Fruit fly (Drosophila melanogaster): ENCODE results near the gene Nup154.

Nup154 gene

DNA sequence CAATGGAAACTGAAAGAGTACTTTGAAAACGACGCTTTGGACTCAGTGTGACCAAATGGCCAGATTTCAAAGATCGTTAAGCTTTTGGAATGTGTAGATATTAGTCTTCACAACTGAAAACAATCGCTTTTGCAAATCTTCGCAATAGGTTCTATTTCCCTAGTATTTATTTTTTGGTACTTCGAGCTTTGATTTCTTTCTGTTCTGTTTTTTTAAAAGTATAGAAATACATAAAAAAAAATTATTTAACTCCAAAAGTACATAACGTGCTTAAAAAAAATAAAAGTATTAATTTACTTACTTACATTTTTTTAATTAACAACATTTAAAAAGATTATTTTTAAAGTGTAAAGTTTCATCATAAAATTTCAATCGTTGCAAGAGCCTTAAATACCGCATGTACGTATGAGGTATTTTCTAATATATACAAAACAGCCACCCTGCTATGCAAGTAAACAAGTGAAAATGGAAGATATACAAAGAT, 17.2 kb upstream of the Nup154 start, which contains the start of the genes piwi and CG12253 (continued):
- TF ChIP-seq sens-2 (GFP tag; IDR thresholded peaks at IDR 0.05) = no peak
- TF ChIP-seq CG2678 (tag; optimal IDR thresholded peaks at IDR 0.05) = no peak
- TF ChIP-seq grau (tag; optimal IDR thresholded peaks at IDR 0.05) = peak; percentile 87
- TF ChIP-seq ken (GFP tag; IDR thresholded peaks at IDR 0.05) = no peak; the same call in 1 of the 3 replicates
- TF ChIP-seq CG10431 (GFP tag; optimal IDR thresholded peaks at IDR 0.05) = no peak
- TF ChIP-seq so (GFP tag; IDR thresholded peaks at IDR 0.05) = no peak
- TF ChIP-seq Ets65A (GFP tag) = peak; percentile 24
- TF ChIP-seq CG1602 (GFP tag; optimal IDR thresholded peaks at IDR 0.05) = peak; percentile 79
- TF ChIP-seq kni (GFP tag; optimal IDR thresholded peaks at IDR 0.05) = no peak
- no peak for TF ChIP-seq CTCF (GFP tag; optimal IDR thresholded peaks at IDR 0.05)
- peak; percentile 31 for TF ChIP-seq CG3281 (GFP tag; optimal IDR thresholded peaks at IDR 0.05)
- peak; percentile 34 for TF ChIP-seq BEAF-32 (GFP tag; optimal IDR thresholded peaks at IDR 0.05)
- TF ChIP-seq HLH54F (GFP tag; optimal IDR thresholded peaks at IDR 0.05) = peak; percentile 49
- TF ChIP-seq CG1529 (GFP tag; optimal IDR thresholded peaks at IDR 0.05) = peak; percentile 61
- no peak for TF ChIP-seq CG11723 (GFP tag; optimal IDR thresholded peaks at IDR 0.05)
- no peak for TF ChIP-seq emc (GFP tag; optimal IDR thresholded peaks at IDR 0.05)
- no peak for TF ChIP-seq CG17186 (GFP tag; optimal IDR thresholded peaks at IDR 0.05)
- TF ChIP-seq dysf (GFP tag; IDR thresholded peaks at IDR 0.05) = peak; percentile 89
- peak; percentile 84 for TF ChIP-seq Hr3 (GFP tag; optimal IDR thresholded peaks at IDR 0.05)
- TF ChIP-seq CG9876 (GFP tag; optimal IDR thresholded peaks at IDR 0.05) = no peak
- TF ChIP-seq Xrp1 (GFP tag; IDR thresholded peaks at IDR 0.05) = peak; percentile 27; the same call in 1 of the 2 replicates
- no peak for TF ChIP-seq Lpt (GFP tag; optimal IDR thresholded peaks at IDR 0.05)
- TF ChIP-seq CG4404 (GFP tag; IDR thresholded peaks at IDR 0.05) = no peak
- TF ChIP-seq fru (optimal IDR thresholded peaks at IDR 0.05) = no peak
- TF ChIP-seq CG14965 (GFP tag; optimal IDR thresholded peaks at IDR 0.05; ENCODE audit: borderline replicate concordance) = no peak
- TF ChIP-seq corto (GFP tag; optimal IDR thresholded peaks at IDR 0.05) = no peak
- no peak for TF ChIP-seq repo (GFP tag; optimal IDR thresholded peaks at IDR 0.05)
- no peak for TF ChIP-seq CG8089 (GFP tag; optimal IDR thresholded peaks at IDR 0.05)
- TF ChIP-seq toy (GFP tag; IDR thresholded peaks at IDR 0.05) = no peak
- TF ChIP-seq kah (GFP tag; optimal IDR thresholded peaks at IDR 0.05) = no peak
- no peak for TF ChIP-seq CG7271 (tag; optimal IDR thresholded peaks at IDR 0.05)
- TF ChIP-seq dm (GFP tag; optimal IDR thresholded peaks at IDR 0.05) = peak; percentile 33
- no peak for TF ChIP-seq ems (GFP tag; optimal IDR thresholded peaks at IDR 0.05)
- TF ChIP-seq zfh2 (GFP tag; optimal IDR thresholded peaks at IDR 0.05) = peak; percentile 28
- peak; percentile 68 for TF ChIP-seq Sox100B (GFP tag; optimal IDR thresholded peaks at IDR 0.05)
- no peak for TF ChIP-seq CG17802 (tag; optimal IDR thresholded peaks at IDR 0.05)
- TF ChIP-seq CG6689 (GFP tag; IDR thresholded peaks at IDR 0.05) = peak; percentile 43; the same call in 1 of the 2 replicates
- TF ChIP-seq Fer1 (GFP tag; optimal IDR thresholded peaks at IDR 0.05) = peak; percentile 20
- TF ChIP-seq pita (GFP tag; optimal IDR thresholded peaks at IDR 0.05) = no peak
- no peak for TF ChIP-seq CG1832 (GFP tag; optimal IDR thresholded peaks at IDR 0.05)
- peak; percentile 50 for TF ChIP-seq HmgZ (tag; optimal IDR thresholded peaks at IDR 0.05)
- TF ChIP-seq CG13296 (GFP tag; optimal IDR thresholded peaks at IDR 0.05) = peak; percentile 17
- no peak for TF ChIP-seq mirr (GFP tag; optimal IDR thresholded peaks at IDR 0.05)
- peak; percentile 90 for TF ChIP-seq slbo (GFP tag; IDR thresholded peaks at IDR 0.05)
- TF ChIP-seq pnt (GFP tag; optimal IDR thresholded peaks at IDR 0.05) = no peak
- 0 out of 2 replicates have a peak, but pooled peaks have one; percentile 39 for TF ChIP-seq Oaz (GFP tag; IDR thresholded peaks at IDR 0.05)
- peak; percentile 61 for TF ChIP-seq cato (GFP tag; optimal IDR thresholded peaks at IDR 0.05; ENCODE audit: borderline replicate concordance)
- no peak for TF ChIP-seq CG11085 (GFP tag; IDR thresholded peaks at IDR 0.05)
- TF ChIP-seq BtbVII (GFP tag; optimal IDR thresholded peaks at IDR 0.05) = no peak
- TF ChIP-seq CG15479 (GFP tag; optimal IDR thresholded peaks at IDR 0.05) = no peak
- TF ChIP-seq CG8290 (GFP tag; optimal IDR thresholded peaks at IDR 0.05) = peak; percentile 33
- TF ChIP-seq CG8290 (tag; optimal IDR thresholded peaks at IDR 0.05) = no peak
- TF ChIP-seq CG10979 (tag; optimal IDR thresholded peaks at IDR 0.05) = peak; percentile 77
